Worm (Caenorhabditis elegans) whole organism, L4/young adult: ENCODE measurements around the gene dach-1.

Source experiments
- W03F9.2 ChIP-seq: fragments of 150-350 bp; optimal IDR thresholded peaks from 2 replicates; lab custom pipeline; 2014; ENCODE audit warnings: missing biosample characterization, missing genetic modification characterization
- dao-5 ChIP-seq: sonication (generic microtip); optimal IDR thresholded peaks from 2 replicates; lab custom pipeline; 2016; ENCODE audit warnings: missing genotype, missing genetic modification characterization, moderate library complexity, missing compliant biosample characterization
- him-1 ChIP-seq: sonication (generic microtip); optimal IDR thresholded peaks from 2 replicates; lab custom pipeline; 2016; ENCODE audit warnings: missing genotype, missing genetic modification reagents, missing genetic modification characterization, missing compliant biosample characterization

- TF ChIP-seq W03F9.2 (no peak), him-1 (tag; lab: Kevin White, UChicago) (no peak), dao-5 (tag; lab: Kevin White, UChicago) (no peak)
Observed at ce11 chrV:3981680-3982079, 31.9 kb downstream of the dach-1 start, which contains the start of gene nlp-30.
